Worm (Caenorhabditis elegans): ENCODE data around the gene M57.1.
A peak's percentile ranks its signal among the peaks of the same experiment; 100 is the strongest.

ce11 chrIV:3539253-3539652 lies 7.0 kb downstream of the M57.1 start:
- TF ChIP-seq ama-1 (optimal IDR thresholded peaks at IDR 0.05): no peak
- TF ChIP-seq dpl-1 (GFP tag; optimal IDR thresholded peaks at IDR 0.05): peak; percentile 17 to 53 (median 30)
- no peak for TF ChIP-seq elt-2 (tag; optimal IDR thresholded peaks at IDR 0.05)
